Fruit fly (Drosophila melanogaster) whole organism, prepupa: Measurements from ENCODE around the gene CG3655.

Experiments used
- Eip78C ChIP-seq: fragments of 200-800 bp; sonication (Bioruptor generic); peaks from one replicate; lab custom pipeline; 2016; ENCODE audit warnings: missing biosample characterization, missing genetic modification characterization
- eg ChIP-seq: fragments of 200-800 bp; sonication (Bioruptor generic); IDR thresholded peaks from 3 replicates; pipeline ENCODE4 v1.3.6; 2022; ENCODE audit warnings: missing biosample characterization, missing genetic modification characterization
- salr ChIP-seq, 2 experiments: fragments of 200-800 bp; sonication (Bioruptor generic); optimal IDR thresholded peaks; 3 replicates each; lab custom pipeline; 2016 to 2018; ENCODE audit warnings: missing biosample characterization in 2 of 2, missing genetic modification characterization in 2 of 2, mild to moderate bottlenecking in 1 of 2
- vri ChIP-seq: fragments of 200-800 bp; sonication (Bioruptor generic); optimal IDR thresholded peaks from 3 replicates; lab custom pipeline; 2016; ENCODE audit warnings: missing biosample characterization, mild to moderate bottlenecking, missing genetic modification characterization

dm6 chrX:1142567-1143347 is 8.1 kb upstream of the CG3655 start:
- TF ChIP-seq vri (GFP tag; lab: Kevin White, UChicago) (no peak), eg (GFP tag; lab: Robert Waterston, UW) (no peak), salr (GFP tag; optimal IDR thresholded peaks at IDR 0.05; lab: Kevin White, UChicago) (no peak), Eip78C (GFP tag; lab: Kevin White, UChicago) (no peak)
